Fruit fly (Drosophila melanogaster) whole organism, prepupa: ENCODE data around the gene Antp.

Experiments used
- Blimp-1 ChIP-seq: fragments of 200-800 bp; sonication (Bioruptor generic); optimal IDR thresholded peaks from 3 replicates; lab custom pipeline; 2017; ENCODE audit warnings: missing biosample characterization, missing genetic modification characterization, mild to moderate bottlenecking, moderate library complexity, missing genetic modification reagents
- CG11762 ChIP-seq: fragments of 200-800 bp; sonication (Bioruptor generic); optimal IDR thresholded peaks from 3 replicates; lab custom pipeline; 2016; ENCODE audit warnings: missing biosample characterization, missing genetic modification characterization; ENCODE audit not compliant: insufficient read depth
- CG11902 ChIP-seq: fragments of 200-800 bp; sonication (Bioruptor generic); optimal IDR thresholded peaks from 3 replicates; lab custom pipeline; 2016; ENCODE audit warnings: missing biosample characterization, missing genetic modification characterization
- CG1621 ChIP-seq: fragments of 200-800 bp; sonication (Bioruptor generic); optimal IDR thresholded peaks from 3 replicates; lab custom pipeline; 2018; ENCODE audit warnings: missing biosample characterization, mild to moderate bottlenecking, missing genetic modification characterization
- CG16779 ChIP-seq: fragments of 200-800 bp; sonication (Bioruptor generic); optimal IDR thresholded peaks from 3 replicates; lab custom pipeline; 2017; ENCODE audit warnings: missing biosample characterization, mild to moderate bottlenecking, missing genetic modification characterization
- CG3032 ChIP-seq: fragments of 200-800 bp; optimal IDR thresholded peaks from 2 replicates; lab custom pipeline; 2019; ENCODE audit warnings: missing biosample characterization, mild to moderate bottlenecking, missing genetic modification characterization, moderate library complexity
- CG31627 ChIP-seq: fragments of 200-800 bp; sonication (Bioruptor generic); optimal IDR thresholded peaks from 3 replicates; lab custom pipeline; 2016; ENCODE audit warnings: missing biosample characterization, missing genetic modification characterization
- CG32006 ChIP-seq: fragments of 200-800 bp; sonication (Bioruptor generic); optimal IDR thresholded peaks from 3 replicates; lab custom pipeline; 2017; ENCODE audit warnings: missing biosample characterization, mild to moderate bottlenecking, missing genetic modification characterization
- CG34406 ChIP-seq: fragments of 200-800 bp; sonication (Bioruptor generic); optimal IDR thresholded peaks from 3 replicates; lab custom pipeline; 2016; ENCODE audit warnings: missing biosample characterization, missing genetic modification characterization
- CG3919 ChIP-seq: fragments of 200-800 bp; sonication (Bioruptor generic); optimal IDR thresholded peaks from 3 replicates; lab custom pipeline; 2016; ENCODE audit warnings: missing biosample characterization, missing genetic modification characterization
- CG4318 ChIP-seq: fragments of 200-800 bp; sonication (Bioruptor generic); optimal IDR thresholded peaks from 3 replicates; lab custom pipeline; 2017; ENCODE audit warnings: missing biosample characterization, mild to moderate bottlenecking, missing genetic modification characterization
- CG6163 ChIP-seq: fragments of 200-800 bp; sonication (Bioruptor generic); IDR thresholded peaks from 3 replicates; pipeline ENCODE4 v1.3.6; 2022; ENCODE audit warnings: missing biosample characterization, missing genetic modification characterization
- CG6792 ChIP-seq: fragments of 200-800 bp; sonication (Bioruptor generic); optimal IDR thresholded peaks from 3 replicates; lab custom pipeline; 2016; ENCODE audit warnings: missing biosample characterization, missing genetic modification characterization
- CG6854 ChIP-seq: fragments of 200-800 bp; sonication (Bioruptor generic); optimal IDR thresholded peaks from 2 replicates; lab custom pipeline; 2017; ENCODE audit warnings: missing biosample characterization, mild to moderate bottlenecking, missing genetic modification characterization
- CG8119 ChIP-seq: fragments of 200-800 bp; sonication (Bioruptor generic); IDR thresholded peaks from 3 replicates; pipeline ENCODE4 v1.3.6; 2022; ENCODE audit warnings: missing biosample characterization, missing genetic modification characterization
- CG8319 ChIP-seq: fragments of 200-800 bp; sonication (Bioruptor generic); optimal IDR thresholded peaks from 3 replicates; lab custom pipeline; 2016; ENCODE audit warnings: missing biosample characterization, missing genetic modification characterization
- CG8632 ChIP-seq: fragments of 200-800 bp; sonication (Bioruptor generic); optimal IDR thresholded peaks from 3 replicates; lab custom pipeline; 2016; ENCODE audit warnings: missing biosample characterization, missing genetic modification characterization
- CG9139 ChIP-seq: fragments of 200-800 bp; sonication (Bioruptor generic); optimal IDR thresholded peaks from 3 replicates; lab custom pipeline; 2017; ENCODE audit warnings: missing biosample characterization, mild to moderate bottlenecking, missing genetic modification characterization
- Eip75B ChIP-seq: fragments of 200-800 bp; sonication (Bioruptor generic); optimal IDR thresholded peaks from 3 replicates; lab custom pipeline; 2016; ENCODE audit warnings: missing biosample characterization, missing genetic modification characterization
- Ets96B ChIP-seq: fragments of 200-800 bp; optimal IDR thresholded peaks from 2 replicates; lab custom pipeline; 2019; ENCODE audit warnings: missing biosample characterization, mild to moderate bottlenecking, missing genetic modification characterization, moderate library complexity
- Gug ChIP-seq: fragments of 200-800 bp; sonication (Bioruptor generic); IDR thresholded peaks from 2 replicates; pipeline ENCODE4 v1.3.6; 2022; ENCODE audit warnings: missing biosample characterization, missing genetic modification characterization
- Hr38 ChIP-seq: sonication (Bioruptor generic); optimal IDR thresholded peaks from 2 replicates; lab custom pipeline; 2016; ENCODE audit warnings: missing biosample characterization, missing genetic modification characterization
- Hr39 ChIP-seq: fragments of 200-800 bp; sonication (Bioruptor generic); optimal IDR thresholded peaks from 2 replicates; lab custom pipeline; 2016; ENCODE audit warnings: missing biosample characterization, missing genetic modification characterization
- Hr4 ChIP-seq: fragments of 200-800 bp; sonication (Bioruptor generic); optimal IDR thresholded peaks from 3 replicates; lab custom pipeline; 2016; ENCODE audit warnings: missing biosample characterization, missing genetic modification characterization
- Lpt ChIP-seq: fragments of 200-800 bp; sonication (Bioruptor generic); optimal IDR thresholded peaks from 3 replicates; lab custom pipeline; 2016; ENCODE audit warnings: missing biosample characterization, missing genetic modification characterization
- Met ChIP-seq: fragments of 200-800 bp; sonication (Bioruptor generic); optimal IDR thresholded peaks from 3 replicates; lab custom pipeline; 2016; ENCODE audit warnings: missing biosample characterization, missing genetic modification characterization
- OdsH ChIP-seq: fragments of 200-800 bp; sonication (Bioruptor generic); optimal IDR thresholded peaks from 3 replicates; lab custom pipeline; 2016; ENCODE audit warnings: missing biosample characterization, missing genetic modification characterization
- Smox ChIP-seq: fragments of 200-800 bp; sonication (Bioruptor generic); optimal IDR thresholded peaks from 3 replicates; lab custom pipeline; 2016; ENCODE audit warnings: missing biosample characterization, missing genetic modification characterization
- Sox14 ChIP-seq: fragments of 200-800 bp; sonication (Bioruptor generic); optimal IDR thresholded peaks from 3 replicates; lab custom pipeline; 2016; ENCODE audit warnings: missing biosample characterization, missing genetic modification characterization
- Sox15 ChIP-seq: fragments of 200-800 bp; sonication (Bioruptor generic); optimal IDR thresholded peaks from 3 replicates; lab custom pipeline; 2016; ENCODE audit warnings: missing biosample characterization, missing genetic modification characterization
- achi ChIP-seq: fragments of 200-800 bp; sonication (Bioruptor generic); optimal IDR thresholded peaks from 3 replicates; lab custom pipeline; 2016; ENCODE audit warnings: missing biosample characterization, missing genetic modification characterization
- acj6 ChIP-seq: fragments of 200-800 bp; sonication (Bioruptor generic); optimal IDR thresholded peaks from 3 replicates; lab custom pipeline; 2016; ENCODE audit warnings: missing biosample characterization, missing genetic modification characterization
- cyc ChIP-seq: fragments of 200-800 bp; sonication (Bioruptor generic); optimal IDR thresholded peaks from 3 replicates; lab custom pipeline; 2016; ENCODE audit warnings: missing biosample characterization, missing genetic modification characterization
- dac ChIP-seq: fragments of 200-800 bp; sonication (Bioruptor generic); optimal IDR thresholded peaks from 2 replicates; lab custom pipeline; 2017; ENCODE audit warnings: missing biosample characterization, mild to moderate bottlenecking, missing genetic modification characterization
- dsx ChIP-seq: fragments of 200-800 bp; optimal IDR thresholded peaks from 3 replicates; lab custom pipeline; 2019; ENCODE audit warnings: missing biosample characterization, mild to moderate bottlenecking, missing genetic modification characterization, moderate library complexity; ENCODE audit not compliant: poor library complexity, severe bottlenecking
- eg ChIP-seq: fragments of 200-800 bp; sonication (Bioruptor generic); IDR thresholded peaks from 3 replicates; pipeline ENCODE4 v1.3.6; 2022; ENCODE audit warnings: missing biosample characterization, missing genetic modification characterization
- esn ChIP-seq: fragments of 200-800 bp; sonication (Bioruptor generic); optimal IDR thresholded peaks from 2 replicates; lab custom pipeline; 2016; ENCODE audit warnings: missing biosample characterization, mild to moderate bottlenecking, missing genetic modification characterization, moderate library complexity
- fd85E ChIP-seq: fragments of 200-800 bp; sonication (Bioruptor generic); optimal IDR thresholded peaks from 3 replicates; lab custom pipeline; 2016; ENCODE audit warnings: missing biosample characterization, missing genetic modification characterization
- lz ChIP-seq: fragments of 200-800 bp; sonication (Bioruptor generic); optimal IDR thresholded peaks from 3 replicates; lab custom pipeline; 2016; ENCODE audit warnings: missing biosample characterization, missing genetic modification characterization
- net ChIP-seq: fragments of 200-800 bp; sonication (Bioruptor generic); optimal IDR thresholded peaks from 3 replicates; lab custom pipeline; 2016; ENCODE audit warnings: missing biosample characterization, missing genetic modification characterization
- pdm3 ChIP-seq: fragments of 200-800 bp; sonication (Bioruptor generic); optimal IDR thresholded peaks from 3 replicates; lab custom pipeline; 2016; ENCODE audit warnings: missing biosample characterization, missing genetic modification characterization
- spab ChIP-seq: fragments of 200-800 bp; sonication (Bioruptor generic); optimal IDR thresholded peaks from 2 replicates; lab custom pipeline; 2017; ENCODE audit warnings: missing biosample characterization, mild to moderate bottlenecking, missing genetic modification characterization, missing genetic modification reagents
- ss ChIP-seq, 2 experiments: fragments of 200-800 bp; sonication (Bioruptor generic); optimal IDR thresholded peaks; 2 replicates in 1 of 2; 3 replicates in 1 of 2; lab custom pipeline; 2017 to 2018; ENCODE audit warnings: mild to moderate bottlenecking in 2 of 2, missing biosample characterization in 2 of 2, missing genetic modification characterization in 2 of 2, moderate library complexity in 1 of 2
- svp ChIP-seq: fragments of 200-800 bp; sonication (Bioruptor generic); peaks from one replicate; lab custom pipeline; 2016; ENCODE audit warnings: missing biosample characterization, missing genetic modification characterization
- topi ChIP-seq: fragments of 200-800 bp; sonication (Bioruptor generic); optimal IDR thresholded peaks from 3 replicates; lab custom pipeline; 2016; ENCODE audit warnings: missing biosample characterization, missing genetic modification characterization
- vri ChIP-seq: fragments of 200-800 bp; sonication (Bioruptor generic); optimal IDR thresholded peaks from 3 replicates; lab custom pipeline; 2016; ENCODE audit warnings: missing biosample characterization, mild to moderate bottlenecking, missing genetic modification characterization

Gene Antp

DNA sequence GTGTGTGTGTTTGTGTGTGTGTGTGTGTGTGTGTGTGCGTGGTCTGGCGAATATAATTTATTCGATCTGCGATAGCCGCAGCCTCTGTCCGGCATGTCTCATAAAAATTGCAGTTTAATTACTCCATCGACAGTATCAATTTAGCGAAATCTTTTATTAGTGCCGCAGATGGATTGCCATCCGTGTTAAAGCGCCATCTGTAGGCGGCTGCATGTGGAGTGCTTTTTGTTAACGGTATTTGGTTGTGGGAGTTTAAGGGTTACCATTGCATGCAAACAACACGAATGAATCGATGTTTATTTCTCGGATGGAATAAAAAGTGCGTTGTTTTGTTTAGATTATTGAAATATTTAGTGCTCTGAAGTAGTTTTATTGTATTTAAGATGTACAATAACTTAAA is 30.4 kb upstream of the Antp start:
- TF ChIP-seq vri (GFP tag; lab: Kevin White, UChicago) = no peak
- TF ChIP-seq CG32006 (GFP tag; lab: Kevin White, UChicago) = no peak
- TF ChIP-seq Hr39 = no peak
- no peak for TF ChIP-seq net (GFP tag; lab: Kevin White, UChicago)
- no peak for TF ChIP-seq eg (GFP tag; lab: Robert Waterston, UW)
- TF ChIP-seq CG16779 (tag; lab: Kevin White, UChicago) = no peak
- no peak for TF ChIP-seq CG8319 (GFP tag; lab: Kevin White, UChicago)
- no peak for TF ChIP-seq Met (GFP tag; lab: Kevin White, UChicago)
- no peak for TF ChIP-seq spab
- TF ChIP-seq cyc (GFP tag; lab: Kevin White, UChicago) = no peak
- no peak for TF ChIP-seq Sox15 (GFP tag; lab: Kevin White, UChicago)
- TF ChIP-seq CG6854 (GFP tag; lab: Kevin White, UChicago) = no peak
- no peak for TF ChIP-seq CG8119 (GFP tag; lab: Robert Waterston, UW)
- no peak for TF ChIP-seq Hr4 (GFP tag; lab: Kevin White, UChicago)
- TF ChIP-seq CG8632 (GFP tag; lab: Kevin White, UChicago) = no peak
- no peak for TF ChIP-seq achi (GFP tag; lab: Kevin White, UChicago)
- TF ChIP-seq acj6 (GFP tag; lab: Kevin White, UChicago) = no peak
- TF ChIP-seq CG6163 = no peak
- TF ChIP-seq CG11762 = no peak

DNA sequence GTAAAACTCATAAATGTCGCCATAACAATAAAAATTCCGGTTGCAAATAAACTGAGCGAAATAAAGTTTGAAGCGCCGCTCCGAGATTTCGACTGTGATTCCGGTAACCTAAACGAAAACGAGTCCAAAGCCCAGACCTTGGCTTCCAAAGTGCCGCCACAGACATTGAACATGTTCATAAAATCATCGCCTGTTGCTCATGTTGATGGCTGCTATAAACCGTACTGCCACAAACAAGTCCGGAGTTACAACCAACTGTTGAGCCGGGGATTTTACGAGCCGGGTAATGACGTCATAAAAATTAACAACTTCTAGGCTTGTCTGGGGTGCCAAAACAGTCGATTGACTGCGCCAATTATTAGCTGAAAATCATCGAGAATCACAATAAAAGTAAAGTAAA is 29.5 kb upstream of the Antp start:
- TF ChIP-seq Hr39 (no peak), CG9139 (no peak), lz (GFP tag; lab: Kevin White, UChicago) (no peak), dac (GFP tag; lab: Kevin White, UChicago) (no peak), Blimp-1 (GFP tag; lab: Kevin White, UChicago) (no peak), CG4318 (GFP tag; lab: Kevin White, UChicago) (no peak), CG3919 (GFP tag; lab: Kevin White, UChicago) (no peak), svp (GFP tag; lab: Kevin White, UChicago) (no peak), CG34406 (no peak), CG8632 (GFP tag; lab: Kevin White, UChicago) (no peak), esn (GFP tag; lab: Kevin White, UChicago) (no peak), Hr38 (GFP tag; lab: Kevin White, UChicago) (no peak), CG31627 (GFP tag; lab: Kevin White, UChicago) (no peak), Eip75B (no peak), acj6 (GFP tag; lab: Kevin White, UChicago) (no peak), CG8319 (GFP tag; lab: Kevin White, UChicago) (no peak), CG6854 (GFP tag; lab: Kevin White, UChicago) (no peak)

DNA sequence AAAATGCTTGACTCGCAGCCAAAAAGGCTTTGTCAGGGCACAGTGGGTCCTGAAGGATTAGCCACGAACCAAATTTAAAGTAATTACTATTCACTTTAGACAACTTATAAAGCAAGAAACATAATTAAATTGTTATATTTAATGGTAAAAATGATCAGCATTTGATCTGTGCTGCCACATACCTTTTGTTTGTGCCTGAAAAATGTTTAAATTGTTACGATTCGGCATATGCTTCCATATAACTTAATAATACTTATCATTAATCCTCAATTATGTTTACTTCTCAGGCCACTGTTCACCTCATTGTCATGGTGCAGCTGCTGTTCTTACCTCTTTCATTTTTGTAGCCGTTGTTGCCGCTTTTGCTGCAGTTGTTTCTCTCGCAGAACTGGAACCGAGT is 26.2 kb upstream of the Antp start:
- TF ChIP-seq Hr4 (GFP tag; lab: Kevin White, UChicago) (no peak), Gug (no peak), esn (GFP tag; lab: Kevin White, UChicago) (peak; percentile 22), CG6792 (GFP tag; lab: Kevin White, UChicago) (no peak), CG11902 (GFP tag; lab: Kevin White, UChicago) (no peak), cyc (GFP tag; lab: Kevin White, UChicago) (no peak), OdsH (GFP tag; lab: Kevin White, UChicago) (peak; percentile 32), lz (GFP tag; lab: Kevin White, UChicago) (peak; percentile 37), acj6 (GFP tag; lab: Kevin White, UChicago) (peak; percentile 41), achi (GFP tag; lab: Kevin White, UChicago) (peak; percentile 46), Met (GFP tag; lab: Kevin White, UChicago) (peak; percentile 35), ss (GFP tag; optimal IDR thresholded peaks at IDR 0.05; lab: Kevin White, UChicago) (peak; percentile 22 to 26), CG6854 (GFP tag; lab: Kevin White, UChicago) (no peak), dsx (GFP tag; lab: Kevin White, UChicago) (peak; percentile 50), Lpt (GFP tag; lab: Kevin White, UChicago) (no peak), fd85E (GFP tag; lab: Kevin White, UChicago) (no peak), Sox14 (GFP tag; lab: Kevin White, UChicago) (peak; percentile 50), topi (GFP tag; lab: Kevin White, UChicago) (peak; percentile 24), Sox15 (GFP tag; lab: Kevin White, UChicago) (no peak), eg (GFP tag; lab: Robert Waterston, UW) (no peak), CG8319 (GFP tag; lab: Kevin White, UChicago) (no peak), pdm3 (GFP tag; lab: Kevin White, UChicago) (peak; percentile 32), Smox (GFP tag; lab: Kevin White, UChicago) (peak; percentile 27), Blimp-1 (GFP tag; lab: Kevin White, UChicago) (no peak), Ets96B (tag; lab: Kevin White, UChicago) (peak; percentile 61), Hr38 (GFP tag; lab: Kevin White, UChicago) (no peak), CG3032 (tag; lab: Kevin White, UChicago) (no peak), CG34406 (no peak), CG1621 (tag; lab: Kevin White, UChicago) (peak; percentile 39), CG9139 (no peak), svp (GFP tag; lab: Kevin White, UChicago) (peak; percentile 67), CG6163 (no peak), dac (GFP tag; lab: Kevin White, UChicago) (no peak)
